Fruit fly (Drosophila melanogaster): ENCODE results near the gene CG5880.

Gene CG5880

dm6 chr3R:27152129-27152968 is 35.8 kb downstream of the CG5880 start (continued):
- TF ChIP-seq CG8119 (GFP tag; IDR thresholded peaks at IDR 0.05) (0 out of 3 replicates have a peak, but pooled peaks have one; percentile 36), CG8319 (GFP tag; optimal IDR thresholded peaks at IDR 0.05) (no peak), CG8632 (GFP tag; optimal IDR thresholded peaks at IDR 0.05) (peak; percentile 70), Eip75B (GFP tag; optimal IDR thresholded peaks at IDR 0.05) (peak; percentile 56), Sox15 (GFP tag; optimal IDR thresholded peaks at IDR 0.05) (peak; percentile 23), net (GFP tag; optimal IDR thresholded peaks at IDR 0.05) (peak; percentile 47), CG11294 (GFP tag; IDR thresholded peaks at IDR 0.05) (no peak), CG3032 (tag; optimal IDR thresholded peaks at IDR 0.05) (peak; percentile 34), CG32006 (GFP tag; optimal IDR thresholded peaks at IDR 0.05) (peak; percentile 55), fkh (GFP tag; optimal IDR thresholded peaks at IDR 0.05) (no peak), Hr4 (GFP tag; optimal IDR thresholded peaks at IDR 0.05) (peak; percentile 55), salr (GFP tag; optimal IDR thresholded peaks at IDR 0.05) (no peak), lz (GFP tag; optimal IDR thresholded peaks at IDR 0.05) (peak; percentile 77), CG3919 (GFP tag; optimal IDR thresholded peaks at IDR 0.05) (peak; percentile 32), CG15336 (GFP tag; IDR thresholded peaks at IDR 0.05) (peak; percentile 55), Eip78C (GFP tag) (peak; percentile 87), CG6163 (GFP tag; IDR thresholded peaks at IDR 0.05) (peak; percentile 44; the same call in 1 of the 3 replicates), Met (GFP tag; optimal IDR thresholded peaks at IDR 0.05) (peak; percentile 81), fd85E (GFP tag; optimal IDR thresholded peaks at IDR 0.05) (no peak), pdm3 (GFP tag; optimal IDR thresholded peaks at IDR 0.05) (peak; percentile 56), Hr38 (GFP tag; optimal IDR thresholded peaks at IDR 0.05) (no peak), ss (GFP tag; optimal IDR thresholded peaks at IDR 0.05) (no peak), dsx (GFP tag; optimal IDR thresholded peaks at IDR 0.05; ENCODE audit: poor library complexity, severe bottlenecking) (no peak), vri (GFP tag; optimal IDR thresholded peaks at IDR 0.05) (peak; percentile 79), dac (GFP tag; optimal IDR thresholded peaks at IDR 0.05) (no peak), CG6792 (GFP tag; optimal IDR thresholded peaks at IDR 0.05) (peak; percentile 57), Sox102F (GFP tag; optimal IDR thresholded peaks at IDR 0.05) (peak; percentile 86), Sox14 (GFP tag; optimal IDR thresholded peaks at IDR 0.05) (peak; percentile 61), fd59A (GFP tag; optimal IDR thresholded peaks at IDR 0.05) (no peak), CG16779 (tag; optimal IDR thresholded peaks at IDR 0.05) (no peak), CG6854 (GFP tag; optimal IDR thresholded peaks at IDR 0.05) (no peak), Smox (GFP tag; optimal IDR thresholded peaks at IDR 0.05) (peak; percentile 57), Ets21C (GFP tag; optimal IDR thresholded peaks at IDR 0.05) (peak; percentile 55), Hr39 (GFP tag; optimal IDR thresholded peaks at IDR 0.05) (peak; percentile 74), Gug (GFP tag; IDR thresholded peaks at IDR 0.05) (peak; percentile 17; the same call in 1 of the 2 replicates), Lpt (GFP tag; optimal IDR thresholded peaks at IDR 0.05) (no peak), esn (GFP tag; optimal IDR thresholded peaks at IDR 0.05) (peak; percentile 83), CG34406 (GFP tag; optimal IDR thresholded peaks at IDR 0.05) (peak; percentile 67), CG1621 (tag; optimal IDR thresholded peaks at IDR 0.05) (no peak)

- TF ChIP-seq CG34406 (GFP tag; optimal IDR thresholded peaks at IDR 0.05) (peak; percentile 38), esn (GFP tag; optimal IDR thresholded peaks at IDR 0.05) (peak; percentile 41), CG31627 (GFP tag; optimal IDR thresholded peaks at IDR 0.05) (no peak), CG3032 (tag; optimal IDR thresholded peaks at IDR 0.05) (peak; percentile 46), CG6792 (GFP tag; optimal IDR thresholded peaks at IDR 0.05) (no peak), CG1621 (tag; optimal IDR thresholded peaks at IDR 0.05) (no peak), vri (GFP tag; optimal IDR thresholded peaks at IDR 0.05) (peak; percentile 35), dac (GFP tag; optimal IDR thresholded peaks at IDR 0.05) (no peak), Hr4 (GFP tag; optimal IDR thresholded peaks at IDR 0.05) (peak; percentile 42), CG8119 (GFP tag; IDR thresholded peaks at IDR 0.05) (peak; percentile 38; the same call in 1 of the 3 replicates), acj6 (GFP tag; optimal IDR thresholded peaks at IDR 0.05) (peak; percentile 20), Eip78C (GFP tag) (peak; percentile 13), Sox14 (GFP tag; optimal IDR thresholded peaks at IDR 0.05) (peak; percentile 27), CG32006 (GFP tag; optimal IDR thresholded peaks at IDR 0.05) (peak; percentile 70), fkh (GFP tag; optimal IDR thresholded peaks at IDR 0.05) (peak; percentile 50), Eip75B (GFP tag; optimal IDR thresholded peaks at IDR 0.05) (peak; percentile 7), CG15336 (GFP tag; IDR thresholded peaks at IDR 0.05) (no peak), CG3919 (GFP tag; optimal IDR thresholded peaks at IDR 0.05) (peak; percentile 3), CG10631 (GFP tag; optimal IDR thresholded peaks at IDR 0.05) (peak; percentile 29), fd59A (GFP tag; optimal IDR thresholded peaks at IDR 0.05) (no peak), dsx (GFP tag; optimal IDR thresholded peaks at IDR 0.05; ENCODE audit: poor library complexity, severe bottlenecking) (no peak), CG8632 (GFP tag; optimal IDR thresholded peaks at IDR 0.05) (peak; percentile 6), svp (GFP tag) (peak; percentile 65), OdsH (GFP tag; optimal IDR thresholded peaks at IDR 0.05) (peak; percentile 29), Sox102F (GFP tag; optimal IDR thresholded peaks at IDR 0.05) (no peak), eg (GFP tag; IDR thresholded peaks at IDR 0.05) (no peak)
Observed at dm6 chr3R:27153062-27153878, 36.7 kb downstream of the CG5880 start.

Measured in whole organism, prepupa.